Fruit fly (Drosophila melanogaster) whole organism, embryonic: ENCODE results near the gene Ptp36E.

Experiments used
- Blimp-1 ChIP-seq: fragments of 200-800 bp; sonication (Bioruptor generic); optimal IDR thresholded peaks from 3 replicates; lab custom pipeline; 2018; ENCODE audit warnings: missing biosample characterization, missing genetic modification characterization, mild to moderate bottlenecking, moderate library complexity, missing genetic modification reagents
- BtbVII ChIP-seq: fragments of 200-800 bp; sonication (Bioruptor generic); optimal IDR thresholded peaks from 3 replicates; lab custom pipeline; 2017; ENCODE audit warnings: missing biosample characterization, mild to moderate bottlenecking, missing genetic modification characterization
- CG10959 ChIP-seq: fragments of 200-800 bp; sonication (Bioruptor generic); IDR thresholded peaks from 2 replicates; pipeline ENCODE4 v1.3.6; 2022; ENCODE audit warnings: missing biosample characterization, missing genetic modification characterization
- CG12104 ChIP-seq: fragments of 200-800 bp; sonication (Bioruptor generic); optimal IDR thresholded peaks from 3 replicates; lab custom pipeline; 2016; ENCODE audit warnings: missing biosample characterization, missing genetic modification characterization
- CG15269 ChIP-seq: fragments of 200-800 bp; sonication (Bioruptor generic); optimal IDR thresholded peaks from 2 replicates; lab custom pipeline; 2018; ENCODE audit warnings: missing biosample characterization, mild to moderate bottlenecking, missing genetic modification characterization, moderate library complexity
- CG1832 ChIP-seq: fragments of 200-800 bp; sonication (Bioruptor generic); optimal IDR thresholded peaks from 2 replicates; lab custom pipeline; 2017; ENCODE audit warnings: missing biosample characterization, mild to moderate bottlenecking, missing genetic modification characterization, inconsistent platforms
- CG2202 ChIP-seq: fragments of 200-800 bp; sonication (Bioruptor generic); optimal IDR thresholded peaks from 2 replicates; lab custom pipeline; 2018; ENCODE audit warnings: missing biosample characterization, mild to moderate bottlenecking, missing genetic modification characterization
- CG2712 ChIP-seq: fragments of 200-800 bp; optimal IDR thresholded peaks from 3 replicates; lab custom pipeline; 2019; ENCODE audit warnings: missing biosample characterization, mild to moderate bottlenecking, missing genetic modification characterization, moderate library complexity
- CG31365 ChIP-seq: fragments of 200-800 bp; sonication (Bioruptor generic); optimal IDR thresholded peaks from 2 replicates; lab custom pipeline; 2018; ENCODE audit warnings: missing biosample characterization, mild to moderate bottlenecking, missing genetic modification characterization
- CG3163 ChIP-seq: fragments of 200-800 bp; sonication (Bioruptor generic); optimal IDR thresholded peaks from 3 replicates; lab custom pipeline; 2016; ENCODE audit warnings: missing biosample characterization, missing genetic modification characterization
- CG4854 ChIP-seq: fragments of 200-800 bp; sonication (Bioruptor generic); optimal IDR thresholded peaks from 2 replicates; lab custom pipeline; 2016; ENCODE audit warnings: missing biosample characterization, missing genetic modification characterization, inconsistent platforms
- CG5245 ChIP-seq: fragments of 200-800 bp; sonication (Bioruptor generic); optimal IDR thresholded peaks from 3 replicates; lab custom pipeline; 2016; ENCODE audit warnings: missing biosample characterization, missing genetic modification characterization
- CG6272 ChIP-seq: fragments of 200-800 bp; sonication (Bioruptor generic); IDR thresholded peaks from 2 replicates; pipeline ENCODE4 v1.3.6; 2022; ENCODE audit warnings: missing biosample characterization, missing genetic modification characterization
- CG8089 ChIP-seq: fragments of 200-800 bp; sonication (Bioruptor generic); optimal IDR thresholded peaks from 3 replicates; lab custom pipeline; 2016; ENCODE audit warnings: missing biosample characterization, missing genetic modification characterization
- CG8388 ChIP-seq: fragments of 200-800 bp; sonication (Bioruptor generic); optimal IDR thresholded peaks from 2 replicates; lab custom pipeline; 2019; ENCODE audit warnings: missing biosample characterization, mild to moderate bottlenecking, missing genetic modification characterization, moderate library complexity
- CG8944 ChIP-seq: fragments of 200-800 bp; sonication (Bioruptor generic); optimal IDR thresholded peaks from 3 replicates; lab custom pipeline; 2016; ENCODE audit warnings: missing biosample characterization, missing genetic modification characterization
- CG9437 ChIP-seq: fragments of 200-800 bp; sonication (Bioruptor generic); optimal IDR thresholded peaks from 2 replicates; lab custom pipeline; 2018; ENCODE audit warnings: missing biosample characterization, mild to moderate bottlenecking, missing genetic modification characterization
- CG9876 ChIP-seq: fragments of 200-800 bp; sonication (Bioruptor generic); optimal IDR thresholded peaks from 2 replicates; lab custom pipeline; 2016; ENCODE audit warnings: missing biosample characterization, missing genetic modification characterization
- Dref ChIP-seq: fragments of 200-800 bp; sonication (Bioruptor generic); IDR thresholded peaks from 2 replicates; pipeline ENCODE4 v1.3.6; 2022; ENCODE audit warnings: missing biosample characterization, missing genetic modification characterization
- Fer1 ChIP-seq: fragments of 200-800 bp; sonication (Bioruptor generic); optimal IDR thresholded peaks from 2 replicates; lab custom pipeline; 2017; ENCODE audit warnings: missing biosample characterization, mild to moderate bottlenecking, missing genetic modification characterization
- Jarid2 ChIP-seq: fragments of 200-800 bp; sonication (Bioruptor generic); optimal IDR thresholded peaks from 3 replicates; lab custom pipeline; 2017; ENCODE audit warnings: mild to moderate bottlenecking, missing biosample characterization, missing genetic modification reagents, missing genetic modification characterization
- Kr ChIP-seq: fragments of 200-800 bp; sonication (Bioruptor generic); optimal IDR thresholded peaks from 2 replicates; lab custom pipeline; 2017; ENCODE audit warnings: missing biosample characterization, mild to moderate bottlenecking, missing genetic modification characterization
- MESR4 ChIP-seq: fragments of 200-800 bp; sonication (Bioruptor generic); optimal IDR thresholded peaks from 2 replicates; lab custom pipeline; 2018; ENCODE audit warnings: missing biosample characterization, mild to moderate bottlenecking, missing genetic modification characterization, moderate library complexity
- Neu2 ChIP-seq: fragments of 200-800 bp; sonication (Bioruptor generic); optimal IDR thresholded peaks from 3 replicates; lab custom pipeline; 2016; ENCODE audit warnings: missing biosample characterization, missing genetic modification characterization, borderline replicate concordance
- Opbp ChIP-seq: fragments of 200-800 bp; sonication (Bioruptor generic); IDR thresholded peaks from 3 replicates; pipeline ENCODE4 v1.3.6; 2022; ENCODE audit warnings: missing biosample characterization, missing genetic modification characterization; ENCODE audit not compliant: partially characterized antibody
- Sry-δ ChIP-seq: fragments of 200-800 bp; sonication (Bioruptor generic); optimal IDR thresholded peaks from 2 replicates; lab custom pipeline; 2016; ENCODE audit warnings: missing biosample characterization, missing genetic modification characterization
- Vsx1 ChIP-seq: fragments of 200-800 bp; sonication (Bioruptor generic); optimal IDR thresholded peaks from 2 replicates; lab custom pipeline; 2017; ENCODE audit warnings: missing biosample characterization, mild to moderate bottlenecking, missing genetic modification characterization, missing genetic modification reagents
- Xrp1 ChIP-seq: fragments of 200-800 bp; sonication (Bioruptor generic); IDR thresholded peaks from 2 replicates; pipeline ENCODE4 v1.3.6; 2022; ENCODE audit warnings: missing biosample characterization, missing genetic modification characterization
- aop ChIP-seq: fragments of 200-800 bp; sonication (Bioruptor generic); IDR thresholded peaks from 2 replicates; pipeline ENCODE4 v1.3.6; 2022; ENCODE audit warnings: missing biosample characterization, missing genetic modification characterization
- ase ChIP-seq: fragments of 200-800 bp; sonication (Bioruptor generic); IDR thresholded peaks from 3 replicates; pipeline ENCODE4 v1.3.6; 2022; ENCODE audit warnings: missing biosample characterization, missing genetic modification characterization
- ato ChIP-seq: fragments of 200-800 bp; sonication (Bioruptor generic); IDR thresholded peaks from 2 replicates; pipeline ENCODE4 v1.3.6; 2022; ENCODE audit warnings: missing biosample characterization, missing genetic modification characterization; ENCODE audit not compliant: partially characterized antibody
- bab2 ChIP-seq: fragments of 200-800 bp; sonication (Bioruptor generic); optimal IDR thresholded peaks from 2 replicates; lab custom pipeline; 2016; ENCODE audit warnings: missing biosample characterization, missing genetic modification characterization
- dmrt99B ChIP-seq: fragments of 200-800 bp; sonication (Bioruptor generic); optimal IDR thresholded peaks from 2 replicates; lab custom pipeline; 2018; ENCODE audit warnings: missing biosample characterization, mild to moderate bottlenecking, missing genetic modification characterization, moderate library complexity
- ewg ChIP-seq: fragments of 200-800 bp; sonication (Bioruptor generic); optimal IDR thresholded peaks from 3 replicates; lab custom pipeline; 2017; ENCODE audit warnings: mild to moderate bottlenecking, missing biosample characterization, missing genetic modification reagents, missing genetic modification characterization
- fd64A ChIP-seq: fragments of 200-800 bp; sonication (Bioruptor generic); optimal IDR thresholded peaks from 3 replicates; lab custom pipeline; 2018; ENCODE audit warnings: missing biosample characterization, mild to moderate bottlenecking, missing genetic modification characterization
- gfzf ChIP-seq: fragments of 200-800 bp; sonication (Bioruptor generic); optimal IDR thresholded peaks from 2 replicates; lab custom pipeline; 2016; ENCODE audit warnings: missing biosample characterization, mild to moderate bottlenecking, missing genetic modification characterization, moderate library complexity
- grn ChIP-seq: fragments of 200-800 bp; sonication (Bioruptor generic); optimal IDR thresholded peaks from 3 replicates; lab custom pipeline; 2017; ENCODE audit warnings: missing biosample characterization, missing genetic modification characterization
- jing ChIP-seq: fragments of 200-800 bp; sonication (Bioruptor generic); optimal IDR thresholded peaks from 2 replicates; lab custom pipeline; 2018; ENCODE audit warnings: missing biosample characterization, mild to moderate bottlenecking, missing genetic modification characterization
- lab ChIP-seq: fragments of 200-800 bp; sonication (Bioruptor generic); optimal IDR thresholded peaks from 3 replicates; lab custom pipeline; 2017; ENCODE audit warnings: missing biosample characterization, missing genetic modification characterization, mild to moderate bottlenecking, moderate library complexity, missing genetic modification reagents
- phol ChIP-seq: fragments of 200-800 bp; sonication (Bioruptor generic); optimal IDR thresholded peaks from 3 replicates; lab custom pipeline; 2018; ENCODE audit warnings: missing biosample characterization, mild to moderate bottlenecking, missing genetic modification characterization, moderate library complexity
- repo ChIP-seq: fragments of 200-800 bp; sonication (Bioruptor generic); optimal IDR thresholded peaks from 2 replicates; lab custom pipeline; 2016; ENCODE audit warnings: missing biosample characterization, missing genetic modification characterization
- rib ChIP-seq: fragments of 200-800 bp; sonication (Bioruptor generic); IDR thresholded peaks from 2 replicates; pipeline ENCODE4 v1.3.6; 2022; ENCODE audit warnings: missing biosample characterization, missing genetic modification characterization
- shn ChIP-seq: fragments of 200-800 bp; sonication (Bioruptor generic); optimal IDR thresholded peaks from 3 replicates; lab custom pipeline; 2016; ENCODE audit warnings: missing biosample characterization, missing genetic modification characterization
- sim ChIP-seq: fragments of 200-800 bp; sonication (Bioruptor generic); IDR thresholded peaks from 2 replicates; pipeline ENCODE4 v1.3.6; 2022; ENCODE audit warnings: missing biosample characterization, missing genetic modification characterization
- slou ChIP-seq: fragments of 200-800 bp; sonication (Bioruptor generic); optimal IDR thresholded peaks from 3 replicates; lab custom pipeline; 2016; ENCODE audit warnings: missing biosample characterization, missing genetic modification characterization
- sna ChIP-seq: fragments of 200-800 bp; sonication (Bioruptor generic); IDR thresholded peaks from 2 replicates; pipeline ENCODE4 v1.3.6; 2022; ENCODE audit warnings: missing biosample characterization, missing genetic modification characterization; ENCODE audit not compliant: partially characterized antibody
- sqz ChIP-seq: fragments of 200-800 bp; sonication (Bioruptor generic); optimal IDR thresholded peaks from 3 replicates; lab custom pipeline; 2018; ENCODE audit warnings: missing biosample characterization, mild to moderate bottlenecking, missing genetic modification characterization
- stwl ChIP-seq: fragments of 200-800 bp; sonication (Bioruptor generic); optimal IDR thresholded peaks from 3 replicates; lab custom pipeline; 2018; ENCODE audit warnings: missing biosample characterization, mild to moderate bottlenecking, missing genetic modification characterization, moderate library complexity
- tll ChIP-seq, 2 experiments: fragments of 200-800 bp in 1 of 2; fragments of >200 bp in 1 of 2; sonication (Bioruptor generic) in 1 of 2; optimal IDR thresholded peaks; 2 replicates each; lab custom pipeline; 2017 to 2019; ENCODE audit warnings: missing biosample characterization in 2 of 2, missing genetic modification characterization in 2 of 2, mild to moderate bottlenecking in 1 of 2, moderate library complexity in 1 of 2
- zfh1 ChIP-seq: fragments of 200-800 bp; sonication (Bioruptor generic); IDR thresholded peaks from 3 replicates; pipeline ENCODE4 v1.3.6; 2022; ENCODE audit warnings: missing biosample characterization, missing genetic modification characterization

Gene Ptp36E

dm6 chr2L:18152172-18152639 is 32.6 kb downstream of the Ptp36E start, which contains the start of gene Socs36E (continued):
- TF ChIP-seq CG8089 (GFP tag; lab: Kevin White, UChicago), result no peak
- TF ChIP-seq CG15269 (tag; lab: Kevin White, UChicago), result peak; percentile 28
- TF ChIP-seq CG1832 (GFP tag; lab: Kevin White, UChicago), result no peak
- TF ChIP-seq CG10959 (GFP tag; lab: Robert Waterston, UW), result peak; percentile 33; the same call in 1 of the 2 replicates
- TF ChIP-seq CG12104 (GFP tag; lab: Kevin White, UChicago), result no peak
- TF ChIP-seq fd64A (GFP tag; lab: Kevin White, UChicago), result no peak
- TF ChIP-seq CG2712, result peak; percentile 66
- TF ChIP-seq grn, result no peak
- TF ChIP-seq zfh1 (GFP tag; lab: Robert Waterston, UW), result peak; percentile 43; the same call in 2 of the 3 replicates
- peak; percentile 84 for TF ChIP-seq stwl (tag; lab: Kevin White, UChicago)
- TF ChIP-seq CG5245, result no peak
- TF ChIP-seq Dref (GFP tag; lab: Robert Waterston, UW), result peak; percentile 50
- TF ChIP-seq sim (GFP tag; lab: Robert Waterston, UW), result no peak
- TF ChIP-seq sqz, result no peak
- no peak for TF ChIP-seq Vsx1 (GFP tag; lab: Kevin White, UChicago)
- TF ChIP-seq CG4854 (GFP tag; lab: Kevin White, UChicago), result no peak
- peak; percentile 32 for TF ChIP-seq Fer1
- TF ChIP-seq gfzf (GFP tag; lab: Kevin White, UChicago), result peak; percentile 100
- TF ChIP-seq Opbp (GFP tag; lab: Robert Waterston, UW), result peak; percentile 72
- TF ChIP-seq CG6272 (GFP tag; lab: Robert Waterston, UW), result no peak; the same call in 1 of the 2 replicates
- no peak for TF ChIP-seq Blimp-1 (GFP tag; lab: Kevin White, UChicago)
- no peak for TF ChIP-seq shn (GFP tag; lab: Kevin White, UChicago)
- TF ChIP-seq Sry-δ (GFP tag; lab: Kevin White, UChicago), result peak; percentile 66
- no peak for TF ChIP-seq ase
- TF ChIP-seq Kr (GFP tag; lab: Kevin White, UChicago), result no peak
- TF ChIP-seq jing (GFP tag; lab: Kevin White, UChicago), result no peak
- TF ChIP-seq CG9437 (GFP tag; lab: Kevin White, UChicago), result peak; percentile 7
- peak; percentile 13 for TF ChIP-seq CG9876 (GFP tag; lab: Kevin White, UChicago)
- TF ChIP-seq lab (GFP tag; lab: Kevin White, UChicago), result peak; percentile 10
- no peak for TF ChIP-seq bab2 (GFP tag; lab: Kevin White, UChicago)
- peak; percentile 99 for TF ChIP-seq phol (tag; lab: Kevin White, UChicago)
- no peak for TF ChIP-seq dmrt99B (tag; lab: Kevin White, UChicago)
- peak; percentile 37 for TF ChIP-seq CG2202 (tag; lab: Kevin White, UChicago)
- TF ChIP-seq rib (GFP tag; lab: Robert Waterston, UW), result no peak
- no peak for TF ChIP-seq BtbVII
- peak; percentile 79 for TF ChIP-seq ato (GFP tag; lab: Robert Waterston, UW)
- peak; percentile 23 for TF ChIP-seq CG8388 (GFP tag; lab: Kevin White, UChicago)
- TF ChIP-seq ewg, result no peak
- TF ChIP-seq slou (GFP tag; lab: Kevin White, UChicago), result no peak
- peak; percentile 50 for TF ChIP-seq CG3163
- peak; percentile 28 for TF ChIP-seq Neu2 (GFP tag; lab: Kevin White, UChicago)
- peak; percentile 30 for TF ChIP-seq CG8944
- peak; percentile 59 for TF ChIP-seq repo (GFP tag; lab: Kevin White, UChicago)
- peak; percentile 62 for TF ChIP-seq MESR4 (GFP tag; lab: Kevin White, UChicago)
- TF ChIP-seq Xrp1, result no peak
- peak; percentile 95 for TF ChIP-seq Jarid2 (GFP tag; lab: Kevin White, UChicago)
- TF ChIP-seq tll (GFP tag; optimal IDR thresholded peaks at IDR 0.05; lab: Kevin White, UChicago), result peak in 1 of 2 experiments; percentile 47
- peak; percentile 61; the same call in 1 of the 2 replicates for TF ChIP-seq aop (GFP tag; lab: Robert Waterston, UW)
- TF ChIP-seq CG31365 (tag; lab: Kevin White, UChicago), result peak; percentile 44
- TF ChIP-seq sna, result peak; percentile 27; the same call in 1 of the 2 replicates
